Worm (Caenorhabditis elegans) whole organism, mixed stage, embryonic: ENCODE results near the gene fbxb-24.

Experiments
- bed-3 ChIP-seq: fragments of 200-800 bp; sonication (Bioruptor generic); optimal IDR thresholded peaks from 3 replicates; lab custom pipeline; 2018; ENCODE audit warnings: mild to moderate bottlenecking, missing genetic modification characterization, moderate library complexity, missing compliant biosample characterization
- blmp-1 ChIP-seq: fragments of 150-350 bp; optimal IDR thresholded peaks from 2 replicates; lab custom pipeline; 2014; ENCODE audit warnings: missing biosample characterization, missing genetic modification characterization
- ceh-39 ChIP-seq: fragments of 150-350 bp; optimal IDR thresholded peaks from 2 replicates; lab custom pipeline; 2014; ENCODE audit warnings: missing biosample characterization, missing genetic modification characterization
- ceh-43 ChIP-seq: fragments of 200-800 bp; sonication (Bioruptor generic); optimal IDR thresholded peaks from 2 replicates; lab custom pipeline; 2018; ENCODE audit warnings: mild to moderate bottlenecking, missing genetic modification characterization, moderate library complexity, missing compliant biosample characterization
- ceh-83 ChIP-seq: fragments of 200-800 bp; sonication (Bioruptor generic); optimal IDR thresholded peaks from 2 replicates; lab custom pipeline; 2018; ENCODE audit warnings: mild to moderate bottlenecking, missing genetic modification characterization, missing compliant biosample characterization
- ces-1 ChIP-seq: fragments of 150-350 bp; optimal IDR thresholded peaks from 2 replicates; lab custom pipeline; 2014; ENCODE audit warnings: missing biosample characterization, missing genetic modification reagents, missing genetic modification characterization
- cnd-1 ChIP-seq: fragments of 200-800 bp; sonication (Bioruptor generic); optimal IDR thresholded peaks from 2 replicates; lab custom pipeline; 2018; ENCODE audit warnings: mild to moderate bottlenecking, missing genetic modification characterization, missing compliant biosample characterization
- drap-1 ChIP-seq: fragments of 200-800 bp; sonication (Bioruptor generic); optimal IDR thresholded peaks from 3 replicates; lab custom pipeline; 2018; ENCODE audit warnings: mild to moderate bottlenecking, missing genetic modification characterization, missing compliant biosample characterization
- elt-1 ChIP-seq: sonication (generic microtip); optimal IDR thresholded peaks from 2 replicates; lab custom pipeline; 2017; ENCODE audit warnings: missing genetic modification characterization, mild to moderate bottlenecking, missing compliant biosample characterization, antibody characterized with exemption, moderate library complexity, borderline replicate concordance; ENCODE audit not compliant: insufficient read depth
- elt-3 ChIP-seq: fragments of 150-350 bp; optimal IDR thresholded peaks from 2 replicates; lab custom pipeline; 2014; ENCODE audit warnings: missing biosample characterization, missing genetic modification characterization
- flh-1 ChIP-seq: fragments of 200-800 bp; sonication (Bioruptor generic); optimal IDR thresholded peaks from 2 replicates; lab custom pipeline; 2018; ENCODE audit warnings: mild to moderate bottlenecking, missing genetic modification characterization, moderate library complexity, missing compliant biosample characterization
- ham-2 ChIP-seq: fragments of 200-800 bp; sonication (Bioruptor generic); optimal IDR thresholded peaks from 2 replicates; lab custom pipeline; 2018; ENCODE audit warnings: mild to moderate bottlenecking, missing genetic modification characterization, missing compliant biosample characterization
- hlh-1 ChIP-seq: fragments of 150-350 bp; optimal IDR thresholded peaks from 2 replicates; lab custom pipeline; 2014; ENCODE audit warnings: missing biosample characterization, missing genetic modification reagents, missing genetic modification characterization
- lin-13 ChIP-seq: fragments of 150-350 bp; optimal IDR thresholded peaks from 2 replicates; lab custom pipeline; 2014; ENCODE audit warnings: missing biosample characterization, missing genetic modification characterization
- lin-32 ChIP-seq: fragments of 200-800 bp; sonication (Bioruptor generic); optimal IDR thresholded peaks from 2 replicates; lab custom pipeline; 2018; ENCODE audit warnings: mild to moderate bottlenecking, missing genetic modification characterization, missing compliant biosample characterization
- lsy-2 ChIP-seq: fragments of 150-350 bp; optimal IDR thresholded peaks from 2 replicates; lab custom pipeline; 2014; ENCODE audit warnings: missing biosample characterization, missing genetic modification characterization
- mab-5 ChIP-seq: fragments of 150-350 bp; optimal IDR thresholded peaks from 2 replicates; lab custom pipeline; 2014; ENCODE audit warnings: missing biosample characterization, missing genetic modification characterization
- mls-2 ChIP-seq: sonication (generic microtip); optimal IDR thresholded peaks from 2 replicates; lab custom pipeline; 2016; ENCODE audit warnings: mild to moderate bottlenecking, missing genetic modification characterization, moderate library complexity, missing compliant biosample characterization
- nhr-12 ChIP-seq: fragments of 150-350 bp; optimal IDR thresholded peaks from 2 replicates; lab custom pipeline; 2014; ENCODE audit warnings: missing biosample characterization, missing genetic modification characterization
- nhr-2 ChIP-seq: fragments of 150-350 bp; optimal IDR thresholded peaks from 2 replicates; lab custom pipeline; 2014; ENCODE audit warnings: missing biosample characterization, missing genetic modification characterization
- nhr-28 ChIP-seq: fragments of 150-350 bp; optimal IDR thresholded peaks from 2 replicates; lab custom pipeline; 2014; ENCODE audit warnings: missing biosample characterization, missing genetic modification characterization
- nhr-76 ChIP-seq: sonication (generic microtip); optimal IDR thresholded peaks from 2 replicates; lab custom pipeline; 2017; ENCODE audit warnings: missing biosample characterization, missing genetic modification characterization
- pha-4 ChIP-seq: fragments of 150-350 bp; optimal IDR thresholded peaks from 2 replicates; lab custom pipeline; 2018; ENCODE audit warnings: missing biosample characterization, missing genetic modification reagents, missing genetic modification characterization
- sem-2 ChIP-seq: fragments of 200-800 bp; sonication (Bioruptor generic); optimal IDR thresholded peaks from 2 replicates; lab custom pipeline; 2018; ENCODE audit warnings: mild to moderate bottlenecking, missing genetic modification characterization, missing compliant biosample characterization
- snpc-4 ChIP-seq: fragments of 150-350 bp; optimal IDR thresholded peaks from 2 replicates; lab custom pipeline; 2014; ENCODE audit warnings: missing biosample characterization, missing genetic modification characterization
- sptf-1 ChIP-seq: sonication (generic microtip); optimal IDR thresholded peaks from 2 replicates; lab custom pipeline; 2017; ENCODE audit warnings: mild to moderate bottlenecking, missing genetic modification characterization, moderate library complexity, missing compliant biosample characterization
- tbx-8 ChIP-seq: fragments of 200-800 bp; sonication (Bioruptor generic); optimal IDR thresholded peaks from 2 replicates; lab custom pipeline; 2018; ENCODE audit warnings: mild to moderate bottlenecking, missing genetic modification characterization, moderate library complexity, missing compliant biosample characterization
- unc-120 ChIP-seq: sonication (generic microtip); optimal IDR thresholded peaks from 2 replicates; lab custom pipeline; 2017; ENCODE audit warnings: missing genetic modification characterization, missing compliant biosample characterization; ENCODE audit not compliant: poor library complexity, severe bottlenecking
- unc-39 ChIP-seq: fragments of 150-350 bp; optimal IDR thresholded peaks from 2 replicates; lab custom pipeline; 2014; ENCODE audit warnings: missing biosample characterization, missing genetic modification characterization
- unc-62 ChIP-seq: fragments of 150-350 bp; optimal IDR thresholded peaks from 2 replicates; lab custom pipeline; 2014; ENCODE audit warnings: missing biosample characterization, missing genetic modification reagents, missing genetic modification characterization
- zip-8 ChIP-seq: fragments of 150-350 bp; optimal IDR thresholded peaks from 2 replicates; lab custom pipeline; 2014; ENCODE audit warnings: missing biosample characterization, missing genetic modification characterization

Gene fbxb-24

ce11 chrIII:11921658-11922098 lies 12.9 kb downstream of the fbxb-24 start, which contains the start of gene Y56A3A.22:
Gene Y56A3A.22, plus strand, starts transcription at chrIII:11921692.
- TF ChIP-seq flh-1 (GFP tag; lab: Kevin White, UChicago), result no peak
- no peak for TF ChIP-seq drap-1 (GFP tag; lab: Kevin White, UChicago)
- TF ChIP-seq ceh-83 (GFP tag; lab: Kevin White, UChicago), result no peak
- TF ChIP-seq bed-3 (GFP tag; lab: Kevin White, UChicago), result no peak
- no peak for TF ChIP-seq ceh-39
- no peak for TF ChIP-seq snpc-4 (tag; lab: Kevin White, UChicago)
- TF ChIP-seq lin-32 (GFP tag; lab: Kevin White, UChicago), result no peak

- TF ChIP-seq elt-1, result no peak
- no peak for TF ChIP-seq ceh-43 (GFP tag; lab: Kevin White, UChicago)
- no peak for TF ChIP-seq sem-2
- TF ChIP-seq nhr-12 (tag; lab: Kevin White, UChicago), result no peak
- no peak for TF ChIP-seq bed-3 (GFP tag; lab: Kevin White, UChicago)
- no peak for TF ChIP-seq nhr-2 (tag; lab: Kevin White, UChicago)
- TF ChIP-seq pha-4 (tag; lab: Kevin White, UChicago), result no peak
- TF ChIP-seq elt-3 (tag; lab: Kevin White, UChicago), result no peak
- TF ChIP-seq cnd-1 (tag; lab: Kevin White, UChicago), result no peak
- TF ChIP-seq hlh-1 (tag; lab: Kevin White, UChicago), result no peak
- TF ChIP-seq flh-1 (GFP tag; lab: Kevin White, UChicago), result no peak
- TF ChIP-seq unc-62 (GFP tag; lab: Kevin White, UChicago), result no peak
- TF ChIP-seq zip-8 (tag; lab: Kevin White, UChicago), result no peak
- no peak for TF ChIP-seq nhr-28 (tag; lab: Kevin White, UChicago)
- TF ChIP-seq lsy-2 (tag; lab: Kevin White, UChicago), result no peak
Measured at ce11 chrIII:11923586-11923985, 14.8 kb downstream of the fbxb-24 start, which contains the start of gene nft-1. Gene nft-1, plus strand, starts transcription at chrIII:11923886.

ce11 chrIII:11930899-11931298 lies 22.1 kb downstream of the fbxb-24 start:
- TF ChIP-seq unc-39 (tag; lab: Kevin White, UChicago) (no peak), lin-13 (tag; lab: Kevin White, UChicago) (no peak), tbx-8 (GFP tag; lab: Kevin White, UChicago) (no peak), bed-3 (GFP tag; lab: Kevin White, UChicago) (no peak), ham-2 (no peak), snpc-4 (tag; lab: Kevin White, UChicago) (no peak), nhr-76 (no peak), unc-62 (GFP tag; lab: Kevin White, UChicago) (no peak), unc-120 (tag; lab: Kevin White, UChicago) (no peak), sem-2 (no peak), lin-32 (GFP tag; lab: Kevin White, UChicago) (no peak)

- no peak for TF ChIP-seq ceh-39
- no peak for TF ChIP-seq pha-4 (tag; lab: Kevin White, UChicago)
- TF ChIP-seq ceh-43 (GFP tag; lab: Kevin White, UChicago), result no peak
- no peak for TF ChIP-seq lsy-2 (tag; lab: Kevin White, UChicago)
- TF ChIP-seq sptf-1, result peak; percentile 20
- TF ChIP-seq mab-5 (tag; lab: Kevin White, UChicago), result no peak
- TF ChIP-seq ces-1 (GFP tag; lab: Kevin White, UChicago), result no peak
Measured at ce11 chrIII:11931960-11932359, 23.2 kb downstream of the fbxb-24 start.

- TF ChIP-seq unc-39 (tag; lab: Kevin White, UChicago) (no peak), mls-2 (tag; lab: Kevin White, UChicago) (no peak), elt-1 (no peak), lin-13 (tag; lab: Kevin White, UChicago) (no peak), mab-5 (tag; lab: Kevin White, UChicago) (no peak), ceh-43 (GFP tag; lab: Kevin White, UChicago) (no peak), unc-62 (GFP tag; lab: Kevin White, UChicago) (no peak), lin-32 (GFP tag; lab: Kevin White, UChicago) (no peak), sem-2 (no peak), elt-3 (tag; lab: Kevin White, UChicago) (no peak), blmp-1 (tag; lab: Kevin White, UChicago) (no peak), pha-4 (tag; lab: Kevin White, UChicago) (no peak), bed-3 (GFP tag; lab: Kevin White, UChicago) (no peak)
Measured at ce11 chrIII:11933539-11933938, 24.8 kb downstream of the fbxb-24 start, which contains the start of gene dolk-1. Gene dolk-1, minus strand, starts transcription at chrIII:11933639.
